Worm (Caenorhabditis elegans) whole organism, young adult: ENCODE results near the gene zip-8.

ENCODE experiments used
- C17E4.6 ChIP-seq: fragments of 200-800 bp; sonication (Bioruptor generic); IDR thresholded peaks from 2 replicates; pipeline ENCODE4 v1.3.6; 2022; ENCODE audit warnings: missing genetic modification reagents, missing genetic modification characterization, missing compliant biosample characterization
- akir-1 ChIP-seq: fragments of 200-800 bp; sonication (Bioruptor generic); optimal IDR thresholded peaks from 2 replicates; lab custom pipeline; 2018; ENCODE audit warnings: mild to moderate bottlenecking, missing genetic modification characterization, moderate library complexity, missing compliant biosample characterization
- snpc-4 ChIP-seq, 5 experiments: fragments of 150-350 bp in 1 of 5; sonication (generic microtip) in 4 of 5; optimal IDR thresholded peaks; 2 replicates each; lab custom pipeline; 2014 to 2018; ENCODE audit warnings: missing genetic modification characterization in 5 of 5, missing biosample characterization in 3 of 5, antibody characterized with exemption in 2 of 5, mild to moderate bottlenecking in 2 of 5, missing compliant biosample characterization in 2 of 5, missing genotype in 2 of 5, moderate library complexity in 2 of 5, missing genetic modification reagents in 1 of 5

ce11 chrIII:6489493-6489892 lies 10.7 kb downstream of the zip-8 start, which contains the start of gene rpt-3:
- TF ChIP-seq snpc-4 (GFP tag; optimal IDR thresholded peaks at IDR 0.05; lab: Kevin White, UChicago), result no peak
- no peak for TF ChIP-seq snpc-4 (tag; optimal IDR thresholded peaks at IDR 0.05; lab: Kevin White, UChicago)
- TF ChIP-seq akir-1 (GFP tag; lab: Kevin White, UChicago), result no peak
- no peak for TF ChIP-seq C17E4.6 (GFP tag; lab: Robert Waterston, UW)
